Worm (Caenorhabditis elegans) whole organism, L1 larva: ENCODE results near the gene riok-3.

ENCODE experiments used
- C04F5.9 ChIP-seq: sonication (generic microtip); optimal IDR thresholded peaks from 2 replicates; lab custom pipeline; 2016; ENCODE audit warnings: missing genetic modification characterization, missing compliant biosample characterization
- C34B4.2 ChIP-seq: sonication (generic microtip); optimal IDR thresholded peaks from 2 replicates; lab custom pipeline; 2017; ENCODE audit warnings: mild to moderate bottlenecking, missing genetic modification characterization, missing compliant biosample characterization
- Y116A8C.19 ChIP-seq: sonication (generic microtip); optimal IDR thresholded peaks from 2 replicates; lab custom pipeline; 2016; ENCODE audit warnings: missing compliant biosample characterization, missing genetic modification characterization, borderline replicate concordance
- aly-2 ChIP-seq: fragments of 150-350 bp; optimal IDR thresholded peaks from 2 replicates; lab custom pipeline; 2014; ENCODE audit warnings: missing biosample characterization, missing genetic modification characterization
- ama-1 ChIP-seq: fragments of 150-350 bp; optimal IDR thresholded peaks from 2 replicates; lab custom pipeline; 2014
- ceh-88 ChIP-seq: fragments of 200-800 bp; sonication (Bioruptor generic); IDR thresholded peaks from 2 replicates; pipeline ENCODE4 v1.3.6; 2022; ENCODE audit warnings: missing genetic modification characterization, missing compliant biosample characterization
- ceh-90 ChIP-seq: sonication (generic microtip); optimal IDR thresholded peaks from 2 replicates; lab custom pipeline; 2016; ENCODE audit warnings: missing genetic modification characterization, missing compliant biosample characterization
- ces-1 ChIP-seq: fragments of 150-350 bp; optimal IDR thresholded peaks from 2 replicates; lab custom pipeline; 2014; ENCODE audit warnings: missing biosample characterization, missing genetic modification reagents, missing genetic modification characterization
- dpl-1 ChIP-seq, 3 experiments: fragments of 150-350 bp in 2 of 3; sonication (generic microtip) in 1 of 3; optimal IDR thresholded peaks; 2 replicates each; lab custom pipeline; 2014 to 2017; ENCODE audit warnings: missing biosample characterization in 3 of 3, missing genetic modification characterization in 3 of 3, missing genetic modification reagents in 3 of 3
- dsc-1 ChIP-seq: sonication (generic microtip); optimal IDR thresholded peaks from 2 replicates; lab custom pipeline; 2016; ENCODE audit warnings: mild to moderate bottlenecking, missing genetic modification characterization, missing compliant biosample characterization
- efl-1 ChIP-seq, 4 experiments: fragments of 150-350 bp; optimal IDR thresholded peaks in 3 of 4; peaks in 1 of 4; 1 replicate in 1 of 4; 2 replicates in 3 of 4; lab custom pipeline; 2014; ENCODE audit warnings: missing biosample characterization in 2 of 4, missing genetic modification characterization in 2 of 4, missing genetic modification reagents in 2 of 4
- efl-3 ChIP-seq: fragments of 200-800 bp; sonication (Bioruptor generic); optimal IDR thresholded peaks from 2 replicates; lab custom pipeline; 2018; ENCODE audit warnings: mild to moderate bottlenecking, missing genetic modification characterization, missing compliant biosample characterization
- elt-2 ChIP-seq: sonication (generic microtip); optimal IDR thresholded peaks from 2 replicates; lab custom pipeline; 2016; ENCODE audit warnings: missing genetic modification characterization, mild to moderate bottlenecking, inconsistent platforms, missing compliant biosample characterization, missing genetic modification reagents
- elt-3 ChIP-seq, 6 experiments: fragments of 150-350 bp in 1 of 6; sonication (generic microtip); optimal IDR thresholded peaks; 2 replicates each; lab custom pipeline; 2017 to 2018; ENCODE audit warnings: missing biosample characterization in 6 of 6, missing genetic modification characterization in 6 of 6, inconsistent platforms in 1 of 6
- ets-5 ChIP-seq: fragments of 200-800 bp; sonication (Bioruptor generic); IDR thresholded peaks from 2 replicates; pipeline ENCODE4 v1.3.6; 2022; ENCODE audit warnings: missing genetic modification characterization, missing compliant biosample characterization
- fkh-4 ChIP-seq: sonication (generic microtip); optimal IDR thresholded peaks from 2 replicates; lab custom pipeline; 2016; ENCODE audit warnings: missing compliant biosample characterization, missing genetic modification characterization, borderline replicate concordance
- fkh-8 ChIP-seq: sonication (generic microtip); optimal IDR thresholded peaks from 2 replicates; lab custom pipeline; 2016; ENCODE audit warnings: mild to moderate bottlenecking, missing genetic modification characterization, missing compliant biosample characterization
- fos-1 ChIP-seq: fragments of 150-350 bp; optimal IDR thresholded peaks from 2 replicates; lab custom pipeline; 2014; ENCODE audit warnings: missing biosample characterization, missing genetic modification characterization
- hlh-17 ChIP-seq: fragments of 200-800 bp; sonication (Bioruptor generic); optimal IDR thresholded peaks from 2 replicates; lab custom pipeline; 2018; ENCODE audit warnings: missing genetic modification characterization, mild to moderate bottlenecking, missing compliant biosample characterization, moderate library complexity, borderline replicate concordance
- hpl-2 ChIP-seq: fragments of 150-350 bp; optimal IDR thresholded peaks from 2 replicates; lab custom pipeline; 2014; ENCODE audit warnings: missing biosample characterization, missing genetic modification reagents, missing genetic modification characterization
- lin-14 ChIP-seq: fragments of 200-800 bp; sonication (Bioruptor generic); optimal IDR thresholded peaks from 2 replicates; lab custom pipeline; 2018; ENCODE audit warnings: mild to moderate bottlenecking, missing genetic modification characterization, moderate library complexity, missing compliant biosample characterization
- lin-35 ChIP-seq, 2 experiments: fragments of 150-350 bp; optimal IDR thresholded peaks; 2 replicates each; lab custom pipeline; 2014; ENCODE audit warnings: missing biosample characterization in 2 of 2, missing genetic modification characterization in 2 of 2, missing genetic modification reagents in 2 of 2
- mdl-1 ChIP-seq, 2 experiments: fragments of 150-350 bp; optimal IDR thresholded peaks; 2 replicates each; lab custom pipeline; 2014 to 2017; ENCODE audit warnings: missing biosample characterization in 2 of 2, missing genetic modification characterization in 2 of 2, inconsistent platforms in 1 of 2
- mep-1 ChIP-seq: fragments of 150-350 bp; optimal IDR thresholded peaks from 2 replicates; lab custom pipeline; 2014; ENCODE audit warnings: missing biosample characterization, missing genetic modification characterization
- nhr-11 ChIP-seq: fragments of 150-350 bp; optimal IDR thresholded peaks from 2 replicates; lab custom pipeline; 2014; ENCODE audit warnings: missing biosample characterization, missing genetic modification characterization
- nhr-12 ChIP-seq: sonication (generic microtip); optimal IDR thresholded peaks from 2 replicates; lab custom pipeline; 2017; ENCODE audit warnings: missing biosample characterization, missing genetic modification characterization
- nhr-237 ChIP-seq: fragments of 150-350 bp; optimal IDR thresholded peaks from 2 replicates; lab custom pipeline; 2014; ENCODE audit warnings: missing biosample characterization, missing genetic modification characterization
- nhr-47 ChIP-seq: sonication (generic microtip); optimal IDR thresholded peaks from 2 replicates; lab custom pipeline; 2016; ENCODE audit warnings: mild to moderate bottlenecking, missing genetic modification characterization, moderate library complexity, missing compliant biosample characterization
- nhr-76 ChIP-seq: sonication (generic microtip); optimal IDR thresholded peaks from 2 replicates; lab custom pipeline; 2017; ENCODE audit warnings: missing biosample characterization, missing genetic modification characterization
- nhr-77 ChIP-seq: fragments of 150-350 bp; optimal IDR thresholded peaks from 2 replicates; lab custom pipeline; 2014; ENCODE audit warnings: missing biosample characterization, missing genetic modification characterization
- nhr-84 ChIP-seq: sonication (generic microtip); optimal IDR thresholded peaks from 2 replicates; lab custom pipeline; 2017; ENCODE audit warnings: missing biosample characterization, missing genetic modification characterization
- nhr-85 ChIP-seq: sonication (generic microtip); peaks from one replicate; lab custom pipeline; 2016; ENCODE audit warnings: missing genetic modification characterization, inconsistent platforms, missing compliant biosample characterization
- nhr-90 ChIP-seq: sonication (generic microtip); optimal IDR thresholded peaks from 2 replicates; lab custom pipeline; 2016; ENCODE audit warnings: mild to moderate bottlenecking, missing genetic modification characterization, missing compliant biosample characterization; ENCODE audit not compliant: poor library complexity
- pag-3 ChIP-seq: sonication (generic microtip); optimal IDR thresholded peaks from 2 replicates; lab custom pipeline; 2017; ENCODE audit warnings: missing genetic modification characterization, mild to moderate bottlenecking, missing compliant biosample characterization, antibody characterized with exemption, borderline replicate concordance; ENCODE audit not compliant: insufficient read depth
- rnt-1 ChIP-seq: sonication (generic microtip); optimal IDR thresholded peaks from 2 replicates; lab custom pipeline; 2016; ENCODE audit warnings: mild to moderate bottlenecking, missing genetic modification characterization, moderate library complexity, missing compliant biosample characterization
- skn-1 ChIP-seq: fragments of 150-350 bp; optimal IDR thresholded peaks from 2 replicates; lab custom pipeline; 2014; ENCODE audit warnings: missing biosample characterization, missing genetic modification characterization
- snpc-4 ChIP-seq: fragments of 150-350 bp; optimal IDR thresholded peaks from 2 replicates; lab custom pipeline; 2014; ENCODE audit warnings: missing biosample characterization, missing genetic modification characterization
- snu-23 ChIP-seq: sonication (generic microtip); optimal IDR thresholded peaks from 2 replicates; lab custom pipeline; 2016; ENCODE audit warnings: missing genetic modification characterization, missing compliant biosample characterization
- sptf-1 ChIP-seq: fragments of 150-350 bp; optimal IDR thresholded peaks from 2 replicates; lab custom pipeline; 2014; ENCODE audit warnings: missing biosample characterization, missing genetic modification characterization
- sup-37 ChIP-seq: fragments of 200-800 bp; sonication (Bioruptor generic); optimal IDR thresholded peaks from 2 replicates; lab custom pipeline; 2018; ENCODE audit warnings: mild to moderate bottlenecking, missing genetic modification characterization, missing compliant biosample characterization
- tbx-2 ChIP-seq: sonication (generic microtip); optimal IDR thresholded peaks from 2 replicates; lab custom pipeline; 2016; ENCODE audit warnings: missing genetic modification characterization, missing compliant biosample characterization
- tlp-1 ChIP-seq: fragments of 150-350 bp; optimal IDR thresholded peaks from 2 replicates; lab custom pipeline; 2014; ENCODE audit warnings: missing biosample characterization, missing genetic modification characterization
- unc-130 ChIP-seq: fragments of 150-350 bp; optimal IDR thresholded peaks from 2 replicates; lab custom pipeline; 2017; ENCODE audit warnings: missing biosample characterization, missing genetic modification characterization, inconsistent platforms
- unc-30 ChIP-seq: sonication (generic microtip); optimal IDR thresholded peaks from 2 replicates; lab custom pipeline; 2017; ENCODE audit warnings: missing biosample characterization, missing genetic modification characterization
- unc-98 ChIP-seq: fragments of 200-800 bp; sonication (Bioruptor generic); IDR thresholded peaks from 2 replicates; pipeline ENCODE4 v1.3.6; 2022; ENCODE audit warnings: missing genetic modification characterization, missing compliant biosample characterization
- vab-15 ChIP-seq: sonication (generic microtip); optimal IDR thresholded peaks from 2 replicates; lab custom pipeline; 2017; ENCODE audit warnings: missing genotype, mild to moderate bottlenecking, missing genetic modification characterization, missing compliant biosample characterization
- xbp-1 ChIP-seq: sonication (generic microtip); optimal IDR thresholded peaks from 2 replicates; lab custom pipeline; 2016; ENCODE audit warnings: missing genetic modification characterization, missing compliant biosample characterization
- zag-1 ChIP-seq: fragments of 150-350 bp; optimal IDR thresholded peaks from 2 replicates; lab custom pipeline; 2014; ENCODE audit warnings: missing biosample characterization, missing genetic modification characterization
- ztf-11 ChIP-seq, 2 experiments: sonication (generic microtip); optimal IDR thresholded peaks; 2 replicates each; lab custom pipeline; 2016 to 2017; ENCODE audit warnings: missing genetic modification characterization in 2 of 2, missing biosample characterization in 1 of 2, missing compliant biosample characterization in 1 of 2
- ztf-4 ChIP-seq: fragments of 150-350 bp; optimal IDR thresholded peaks from 2 replicates; lab custom pipeline; 2014; ENCODE audit warnings: missing biosample characterization, missing genetic modification characterization

Gene riok-3

ce11 chrIII:9766175-9766574 lies 38.6 kb downstream of the riok-3 start, which contains the start of gene cbp-1 (continued):
- TF ChIP-seq dpl-1 (GFP tag; optimal IDR thresholded peaks at IDR 0.05; lab: Kevin White, UChicago): peak in 2 of 3 experiments; percentile 37 to 46
- TF ChIP-seq lin-35 (GFP tag; optimal IDR thresholded peaks at IDR 0.05; lab: Kevin White, UChicago): peak; percentile 14 to 26
- no peak for TF ChIP-seq unc-98 (GFP tag; lab: Robert Waterston, UW)
- no peak for TF ChIP-seq ceh-90
- peak; percentile 33 for TF ChIP-seq snpc-4 (tag; lab: Kevin White, UChicago)
- peak; percentile 14 for TF ChIP-seq nhr-85 (tag; lab: Kevin White, UChicago)
- TF ChIP-seq nhr-90: peak; percentile 38
- peak; percentile 80 for TF ChIP-seq rnt-1
- peak in 1 of 2 experiments; percentile 47 for TF ChIP-seq ztf-11 (tag; optimal IDR thresholded peaks at IDR 0.05; lab: Kevin White, UChicago)
- peak; percentile 48 for TF ChIP-seq nhr-47 (tag; lab: Kevin White, UChicago)
- TF ChIP-seq xbp-1 (tag; lab: Kevin White, UChicago): peak; percentile 25
- TF ChIP-seq nhr-12 (tag; lab: Kevin White, UChicago): no peak
- TF ChIP-seq dsc-1: peak; percentile 57
- peak; percentile 48 for TF ChIP-seq aly-2
- TF ChIP-seq tbx-2 (tag; lab: Kevin White, UChicago): peak; percentile 32
- TF ChIP-seq fos-1 (tag; lab: Kevin White, UChicago): peak; percentile 8
- TF ChIP-seq hpl-2 (GFP tag; lab: Kevin White, UChicago): no peak
- TF ChIP-seq pag-3 (tag; lab: Kevin White, UChicago): no peak

ce11 chrIII:9765465-9765900 lies 39.3 kb downstream of the riok-3 start:
- peak; percentile 99 for TF ChIP-seq ztf-4 (tag; lab: Kevin White, UChicago)
- peak; percentile 43 for TF ChIP-seq C34B4.2 (tag; lab: Kevin White, UChicago)
- peak; percentile 89 for TF ChIP-seq nhr-237 (tag; lab: Kevin White, UChicago)
- peak; percentile 60; the same call in 1 of the 2 replicates for TF ChIP-seq unc-98 (GFP tag; lab: Robert Waterston, UW)
- no peak for TF ChIP-seq Y116A8C.19
- no peak for TF ChIP-seq nhr-76 (tag; lab: Kevin White, UChicago)
- TF ChIP-seq elt-2: peak; percentile 95
- TF ChIP-seq hlh-17 (GFP tag; lab: Kevin White, UChicago): no peak
- TF ChIP-seq elt-3 (tag; optimal IDR thresholded peaks at IDR 0.05; lab: Kevin White, UChicago): peak in 5 of 6 experiments; percentile 38 to 93 (median 75)
- TF ChIP-seq nhr-47 (tag; lab: Kevin White, UChicago): peak; percentile 99
- TF ChIP-seq xbp-1 (tag; lab: Kevin White, UChicago): peak; percentile 97
- peak; percentile 95 for TF ChIP-seq nhr-77 (tag; lab: Kevin White, UChicago)
- TF ChIP-seq unc-30 (tag; lab: Kevin White, UChicago): no peak
- TF ChIP-seq sptf-1 (tag; lab: Kevin White, UChicago): no peak
- peak; percentile 86 for TF ChIP-seq vab-15 (tag; lab: Kevin White, UChicago)
- TF ChIP-seq ceh-88 (GFP tag; lab: Robert Waterston, UW): peak; percentile 97
- peak; percentile 85 for TF ChIP-seq zag-1
- peak; percentile 98 for TF ChIP-seq mep-1
- TF ChIP-seq C04F5.9 (tag; lab: Kevin White, UChicago): peak; percentile 94
- TF ChIP-seq unc-130: peak; percentile 96
- TF ChIP-seq mdl-1 (tag; optimal IDR thresholded peaks at IDR 0.05; lab: Kevin White, UChicago): peak; percentile 77 to 99
- peak; percentile 69 for TF ChIP-seq nhr-12 (tag; lab: Kevin White, UChicago)
- TF ChIP-seq snu-23 (GFP tag; lab: Kevin White, UChicago): peak; percentile 99
- TF ChIP-seq dpl-1 (GFP tag; optimal IDR thresholded peaks at IDR 0.05; lab: Kevin White, UChicago): peak; percentile 77 to 86 (median 85)
- peak; percentile 100 for TF ChIP-seq lin-14 (GFP tag; lab: Kevin White, UChicago)
- TF ChIP-seq tlp-1 (tag; lab: Kevin White, UChicago): no peak
- TF ChIP-seq lin-35 (GFP tag; optimal IDR thresholded peaks at IDR 0.05; lab: Kevin White, UChicago): peak; percentile 90 to 92
- peak; percentile 95 for TF ChIP-seq sup-37 (GFP tag; lab: Kevin White, UChicago)
- TF ChIP-seq nhr-84 (tag; lab: Kevin White, UChicago): no peak
- peak; percentile 95 for TF ChIP-seq skn-1 (tag; lab: Kevin White, UChicago)
- peak; percentile 99 for TF ChIP-seq fkh-8 (tag; lab: Kevin White, UChicago)
- peak; percentile 98 for TF ChIP-seq dsc-1
- TF ChIP-seq fkh-4 (tag; lab: Kevin White, UChicago): peak; percentile 70
- TF ChIP-seq ces-1 (GFP tag; lab: Kevin White, UChicago): no peak
- TF ChIP-seq efl-1 (optimal IDR thresholded peaks at IDR 0.05; lab: Kevin White, UChicago): peak; percentile 92 to 96
- TF ChIP-seq efl-1 (GFP tag; optimal IDR thresholded peaks at IDR 0.05 in 1 of 2; lab: Kevin White, UChicago): peak; percentile 81 to 99
- TF ChIP-seq ets-5: no peak
- TF ChIP-seq nhr-11 (tag; lab: Kevin White, UChicago): peak; percentile 89
- peak; percentile 98 for TF ChIP-seq ama-1 (lab: Kevin White, UChicago)
- TF ChIP-seq efl-3: peak; percentile 87
